Fruit fly (Drosophila melanogaster) whole organism: ENCODE data around the gene CG12259.

Source experiments
- Dll ChIP-seq: fragments of >200 bp; optimal IDR thresholded peaks from 2 replicates; lab custom pipeline; 2017
- usp ChIP-seq: fragments of >200 bp; optimal IDR thresholded peaks from 2 replicates; lab custom pipeline; 2017; ENCODE audit warnings: missing biosample characterization, missing genetic modification characterization, mixed read lengths

- TF ChIP-seq Dll (lab: Kevin White, UChicago), result no peak
- TF ChIP-seq usp, result no peak
Observed at dm6 chr3R:27921982-27922672, 1.2 kb upstream of the CG12259 start, which contains the start of gene BCAS2.
